Worm (Caenorhabditis elegans): ENCODE results near the gene C17H11.2.

DNA sequence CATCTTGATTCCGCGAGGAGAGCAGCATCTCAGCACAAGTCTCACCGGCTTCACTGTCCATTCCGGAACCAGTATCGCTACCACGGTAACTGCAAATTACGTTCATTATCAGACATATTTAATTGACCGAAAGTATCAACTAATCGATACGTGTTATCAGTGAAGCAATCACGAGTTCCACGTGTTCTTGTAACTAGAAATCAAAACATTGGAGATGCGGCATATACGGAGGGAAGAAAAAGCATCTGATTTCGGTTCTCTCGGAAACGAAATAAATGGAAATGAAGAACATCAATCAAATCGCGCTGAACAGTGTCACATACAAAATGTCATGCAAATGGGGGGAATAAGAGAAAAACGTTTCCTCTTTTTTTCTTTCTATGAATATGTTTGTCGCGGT, 23.5 kb downstream of the C17H11.2 start:
- TF ChIP-seq sea-1 (GFP tag; conservative IDR thresholded peaks at IDR 0.05) (no peak), ets-7 (tag; optimal IDR thresholded peaks at IDR 0.05) (no peak), ama-1 (optimal IDR thresholded peaks at IDR 0.05) (no peak), F13C5.2 (tag; optimal IDR thresholded peaks at IDR 0.05) (no peak)
